Worm (Caenorhabditis elegans): Measurements from ENCODE around the gene immp-1.
"Not testable (repeated sequence)": the region's sequence is repeated elsewhere in the genome, so short reads cannot be mapped to it uniquely, and the experiment has no call there.

immp-1 gene

ce11 chrIII:11792295-11793256 is 17.8 kb downstream of the immp-1 start, which contains the start of gene C24H11.2:
Gene C24H11.2 (minus strand): TSS chrIII:11792345.
- not testable (repeated sequence) for TF ChIP-seq unc-3 (GFP tag; conservative IDR thresholded peaks at IDR 0.05)
- TF ChIP-seq unc-3 (tag; optimal IDR thresholded peaks at IDR 0.05) (peak; percentile 11), pha-2 (tag; optimal IDR thresholded peaks at IDR 0.05) (peak; percentile 44), unc-86 (tag; optimal IDR thresholded peaks at IDR 0.05) (peak; percentile 10), madf-2 (tag; optimal IDR thresholded peaks at IDR 0.05) (peak; percentile 52), hlh-8 (tag; optimal IDR thresholded peaks at IDR 0.05) (peak; percentile 5), hlh-15 (tag; optimal IDR thresholded peaks at IDR 0.05) (peak; percentile 30), C38D4.7 (GFP tag; optimal IDR thresholded peaks at IDR 0.05) (peak; percentile 43), fax-1 (tag; optimal IDR thresholded peaks at IDR 0.05) (peak; percentile 39), npax-4 (tag; optimal IDR thresholded peaks at IDR 0.05) (peak; percentile 22), ttx-3 (tag; optimal IDR thresholded peaks at IDR 0.05) (peak; percentile 12), ceh-34 (tag; optimal IDR thresholded peaks at IDR 0.05) (peak; percentile 33), ceh-48 (tag; optimal IDR thresholded peaks at IDR 0.05) (peak; percentile 38), pat-9 (tag; optimal IDR thresholded peaks at IDR 0.05) (peak; percentile 61), pqm-1 (tag; optimal IDR thresholded peaks at IDR 0.05) (peak; percentile 29), lin-11 (tag; optimal IDR thresholded peaks at IDR 0.05) (peak; percentile 20), nhr-232 (tag; optimal IDR thresholded peaks at IDR 0.05) (peak; percentile 16), nfya-1 (tag; optimal IDR thresholded peaks at IDR 0.05) (peak; percentile 6), che-1 (tag; optimal IDR thresholded peaks at IDR 0.05) (peak; percentile 48), ceh-6 (GFP tag; optimal IDR thresholded peaks at IDR 0.05) (peak; percentile 40), dmd-4 (tag; optimal IDR thresholded peaks at IDR 0.05; ENCODE audit: borderline replicate concordance) (peak; percentile 33), ets-4 (tag; optimal IDR thresholded peaks at IDR 0.05) (peak; percentile 3), ref-2 (tag; optimal IDR thresholded peaks at IDR 0.05) (peak; percentile 4), ceh-19 (GFP tag; optimal IDR thresholded peaks at IDR 0.05) (peak; percentile 63), T23F11.4 (GFP tag; optimal IDR thresholded peaks at IDR 0.05) (peak; percentile 23), ceh-14 (tag; optimal IDR thresholded peaks at IDR 0.05) (peak; percentile 70), ceh-18 (tag; optimal IDR thresholded peaks at IDR 0.05) (peak; percentile 35), K02D7.2 (tag; optimal IDR thresholded peaks at IDR 0.05) (peak; percentile 73), sox-4 (tag; optimal IDR thresholded peaks at IDR 0.05) (peak; percentile 69), hlh-6 (tag; optimal IDR thresholded peaks at IDR 0.05) (peak; percentile 34), ztf-16 (tag; optimal IDR thresholded peaks at IDR 0.05) (peak; percentile 42), dve-1 (tag; optimal IDR thresholded peaks at IDR 0.05) (peak; percentile 25), hlh-13 (GFP tag; optimal IDR thresholded peaks at IDR 0.05) (peak; percentile 12), ceh-45 (GFP tag; IDR thresholded peaks at IDR 0.05) (0 out of 2 replicates have a peak, but pooled peaks have one; percentile 10), gmeb-2 (tag; optimal IDR thresholded peaks at IDR 0.05) (peak; percentile 46)

ce11 chrIII:11794389-11794788 is 19.6 kb downstream of the immp-1 start:
- no peak for TF ChIP-seq unc-3 (GFP tag; conservative IDR thresholded peaks at IDR 0.05)
- no peak for TF ChIP-seq unc-3 (tag; optimal IDR thresholded peaks at IDR 0.05)
- no peak for TF ChIP-seq nhr-232 (tag; optimal IDR thresholded peaks at IDR 0.05)
- no peak for TF ChIP-seq elt-2 (tag; optimal IDR thresholded peaks at IDR 0.05)
- no peak for TF ChIP-seq hlh-30 (tag; optimal IDR thresholded peaks at IDR 0.05; ENCODE audit: insufficient read depth)
- no peak for TF ChIP-seq elt-4 (tag; optimal IDR thresholded peaks at IDR 0.05)
- no peak for TF ChIP-seq hlh-13 (GFP tag; optimal IDR thresholded peaks at IDR 0.05)
- TF ChIP-seq pat-9 (tag; optimal IDR thresholded peaks at IDR 0.05), result no peak
- TF ChIP-seq npax-4 (tag; optimal IDR thresholded peaks at IDR 0.05), result no peak
- no peak for TF ChIP-seq ceh-30 (tag; optimal IDR thresholded peaks at IDR 0.05)
- TF ChIP-seq T23F11.4 (GFP tag; optimal IDR thresholded peaks at IDR 0.05), result no peak
- no peak for TF ChIP-seq tbx-2 (tag; optimal IDR thresholded peaks at IDR 0.05)

Data from whole organism, late embryonic.